Fruit fly (Drosophila melanogaster): Measurements from ENCODE around the gene SAK.

DNA sequence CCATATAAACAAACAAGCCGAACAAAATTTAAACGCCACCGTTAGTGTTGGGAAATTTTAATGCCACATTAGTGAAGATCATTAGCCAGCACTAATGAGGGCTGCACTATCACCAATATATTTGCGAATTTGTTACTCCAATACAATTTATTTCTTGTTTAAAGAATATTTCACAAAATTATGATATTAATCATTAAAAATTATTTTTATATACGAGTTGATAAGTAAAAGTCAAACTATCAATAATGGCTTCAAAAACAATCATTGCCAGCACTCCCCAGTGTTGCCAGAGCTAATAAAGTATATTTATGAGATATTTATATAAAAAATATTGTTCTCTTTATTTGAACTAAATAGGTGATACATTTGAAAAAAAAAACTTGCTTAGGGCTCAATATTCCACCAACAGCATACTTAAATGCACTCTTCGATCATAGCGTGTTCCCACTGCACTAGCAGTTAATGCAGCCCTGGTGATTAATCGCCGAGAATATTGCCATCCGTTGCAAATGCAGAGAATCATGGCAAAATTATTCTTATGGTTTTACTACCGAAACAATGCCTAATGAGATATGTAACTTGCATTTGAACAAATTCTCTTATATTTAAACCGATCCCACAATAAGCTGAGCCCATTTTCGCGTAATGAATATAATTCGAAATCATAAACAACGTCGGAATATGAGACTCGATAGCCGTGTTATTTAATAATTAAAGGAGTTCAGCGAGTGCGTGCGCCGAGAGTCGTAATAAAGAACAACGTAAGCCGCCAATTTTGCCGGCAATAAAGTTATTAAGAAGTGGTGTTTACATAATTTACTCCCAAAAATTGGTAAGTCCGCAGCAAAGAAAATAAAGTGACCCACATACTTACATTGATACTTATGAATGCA, at the start of gene SAK, which contains the start of gene Cdk12:
- TF ChIP-seq CG13296 (GFP tag; optimal IDR thresholded peaks at IDR 0.05) (peak; percentile 86), CG8478 (optimal IDR thresholded peaks at IDR 0.05) (no peak)

Data from whole organism, embryonic.